Worm (Caenorhabditis elegans): ENCODE data around the gene pph-4.2.

Gene pph-4.2

DNA sequence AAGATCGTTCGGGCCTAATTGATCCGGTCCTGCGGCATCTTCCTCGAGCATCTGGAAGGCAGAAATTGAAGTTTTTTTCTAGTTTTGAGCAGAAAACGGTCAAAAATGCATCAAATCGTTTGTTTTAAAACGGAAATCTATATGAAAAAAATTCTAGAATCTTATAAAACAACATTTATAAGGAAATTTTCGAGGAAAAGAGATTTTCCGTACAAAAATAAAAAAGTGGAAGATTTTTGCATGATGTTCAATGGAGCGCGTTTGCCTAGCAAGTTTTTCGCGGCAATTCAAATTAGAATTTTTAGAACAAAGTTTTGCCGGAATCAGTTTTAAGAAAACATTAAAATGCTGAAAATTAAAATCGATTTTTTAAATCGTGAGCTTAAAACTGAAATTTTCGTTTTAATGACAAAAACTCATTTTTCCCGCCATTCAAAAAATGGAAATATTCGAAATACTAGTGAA is at the start of gene pph-4.2:
Gene pph-4.2, minus strand, starts transcription at position 51 of the 465 bp plus-strand sequence.
- peak; percentile 53 for TF ChIP-seq pha-4 (tag; optimal IDR thresholded peaks at IDR 0.05)
- peak; percentile 59 for TF ChIP-seq lin-15B (tag; optimal IDR thresholded peaks at IDR 0.05)
- TF ChIP-seq snpc-4 (tag; optimal IDR thresholded peaks at IDR 0.05): no peak
- TF ChIP-seq ama-1 (optimal IDR thresholded peaks at IDR 0.05): no peak
- TF ChIP-seq nfya-1 (tag; optimal IDR thresholded peaks at IDR 0.05; ENCODE audit: insufficient read depth): peak; percentile 65
- peak; percentile 7 for TF ChIP-seq nhr-23 (tag; optimal IDR thresholded peaks at IDR 0.05)
- no peak for TF ChIP-seq daf-12 (tag; optimal IDR thresholded peaks at IDR 0.05)
- no peak for TF ChIP-seq zag-1 (tag; optimal IDR thresholded peaks at IDR 0.05)
- no peak for TF ChIP-seq elt-3 (tag; optimal IDR thresholded peaks at IDR 0.05)
- no peak for TF ChIP-seq elt-1 (tag; optimal IDR thresholded peaks at IDR 0.05)
- TF ChIP-seq aly-2 (tag; optimal IDR thresholded peaks at IDR 0.05): no peak

DNA sequence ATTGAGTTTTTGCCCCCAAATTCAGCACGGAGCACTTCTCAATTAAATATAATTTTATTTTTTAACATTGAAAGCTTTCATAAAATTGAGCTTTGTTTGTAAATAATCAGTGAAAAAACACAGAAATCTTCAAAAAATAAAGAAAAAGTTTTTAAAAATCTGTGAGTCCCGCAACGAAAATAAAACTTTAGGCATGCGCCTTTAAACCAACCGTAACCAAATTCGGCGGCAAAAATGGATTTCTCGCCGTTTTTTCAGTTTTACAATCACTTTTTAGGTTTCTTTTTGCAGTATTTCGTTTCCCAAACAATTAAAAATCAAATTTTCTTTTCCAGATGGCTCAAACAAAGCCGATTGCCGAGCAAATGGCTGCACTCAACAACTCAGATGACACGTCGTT is 49.5 kb upstream of the pph-4.2 start, which contains the start of gene pie-1:
Gene pie-1, plus strand, starts transcription at position 336 of the 400 bp plus-strand sequence.
- TF ChIP-seq nhr-23 (tag; optimal IDR thresholded peaks at IDR 0.05): no peak
- TF ChIP-seq jun-1 (tag; optimal IDR thresholded peaks at IDR 0.05): no peak
- no peak for TF ChIP-seq nfya-1 (tag; optimal IDR thresholded peaks at IDR 0.05; ENCODE audit: insufficient read depth)
- TF ChIP-seq snpc-4 (tag; optimal IDR thresholded peaks at IDR 0.05): no peak
- no peak for TF ChIP-seq fkh-10 (GFP tag; optimal IDR thresholded peaks at IDR 0.05)
- TF ChIP-seq unc-62 (GFP tag; optimal IDR thresholded peaks at IDR 0.05): no peak
- no peak for TF ChIP-seq ceh-28 (tag; optimal IDR thresholded peaks at IDR 0.05)
- no peak for TF ChIP-seq lin-39 (tag; optimal IDR thresholded peaks at IDR 0.05)
- no peak for TF ChIP-seq elt-2 (tag; optimal IDR thresholded peaks at IDR 0.05)
- TF ChIP-seq fkh-2 (tag; optimal IDR thresholded peaks at IDR 0.05): no peak
- TF ChIP-seq nhr-25 (tag; optimal IDR thresholded peaks at IDR 0.05): no peak
- no peak for TF ChIP-seq nhr-237 (tag; optimal IDR thresholded peaks at IDR 0.05)
- no peak for TF ChIP-seq daf-12 (tag; optimal IDR thresholded peaks at IDR 0.05)
- TF ChIP-seq ceh-16 (tag; optimal IDR thresholded peaks at IDR 0.05): no peak
- TF ChIP-seq fos-1 (tag; optimal IDR thresholded peaks at IDR 0.05): no peak
- TF ChIP-seq pha-4 (tag; optimal IDR thresholded peaks at IDR 0.05): no peak
- TF ChIP-seq hmg-11 (tag; optimal IDR thresholded peaks at IDR 0.05): no peak
- no peak for TF ChIP-seq nhr-12 (tag; optimal IDR thresholded peaks at IDR 0.05)

DNA sequence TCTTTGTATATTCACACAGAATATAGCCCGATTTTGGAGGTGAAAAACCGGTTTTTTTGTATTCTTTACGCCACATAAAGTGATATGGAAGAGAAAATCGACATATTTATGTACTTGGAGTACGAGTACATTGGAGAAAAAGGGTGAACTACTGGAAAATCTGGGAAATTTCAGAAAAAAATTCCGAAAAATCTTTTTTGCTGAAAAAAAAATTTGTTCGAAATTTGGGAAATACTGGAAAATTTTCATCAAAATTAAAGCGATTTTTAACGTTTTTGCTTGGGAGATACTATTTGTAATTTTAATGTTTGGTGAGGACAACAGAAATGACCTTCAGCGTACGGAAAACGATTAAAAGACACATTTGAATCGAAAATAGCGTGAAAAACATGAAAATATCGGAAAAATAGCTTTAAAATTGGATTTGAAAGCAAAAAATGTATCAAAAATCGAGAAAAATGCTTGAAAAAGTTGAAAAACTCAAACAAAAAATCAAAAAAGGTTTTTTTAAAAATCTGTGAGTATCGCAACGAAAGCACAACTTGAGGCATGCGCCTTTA is 48.9 kb upstream of the pph-4.2 start:
- TF ChIP-seq hmg-11 (tag; optimal IDR thresholded peaks at IDR 0.05) (no peak), lin-39 (tag; optimal IDR thresholded peaks at IDR 0.05) (no peak), aly-2 (tag; optimal IDR thresholded peaks at IDR 0.05) (no peak), fkh-10 (GFP tag; optimal IDR thresholded peaks at IDR 0.05) (no peak), elt-2 (tag; optimal IDR thresholded peaks at IDR 0.05) (no peak), tbx-2 (tag; optimal IDR thresholded peaks at IDR 0.05) (no peak), ama-1 (optimal IDR thresholded peaks at IDR 0.05) (no peak)

DNA sequence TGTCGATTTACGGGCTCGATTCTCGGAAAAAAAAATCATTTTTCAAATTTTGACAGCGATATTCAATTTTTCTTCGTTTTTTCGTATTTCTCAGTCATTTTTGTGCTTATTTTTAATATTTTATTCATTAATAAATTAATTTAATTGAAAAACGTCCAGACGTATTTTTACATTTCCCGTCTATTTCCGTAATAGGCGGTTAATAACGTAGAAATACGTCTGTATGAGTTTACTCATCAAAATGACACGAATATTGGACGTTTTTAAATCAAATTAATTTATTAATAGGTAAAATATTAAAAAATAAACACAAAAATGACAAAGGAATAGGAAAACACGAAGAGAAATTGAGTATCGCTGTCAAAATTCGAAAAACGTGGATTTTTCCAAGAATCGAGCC is 47.6 kb upstream of the pph-4.2 start:
- TF ChIP-seq unc-62 (GFP tag; optimal IDR thresholded peaks at IDR 0.05) (no peak), nhr-77 (tag; optimal IDR thresholded peaks at IDR 0.05) (no peak), R02D3.7 (tag; optimal IDR thresholded peaks at IDR 0.05) (no peak), lin-39 (tag; optimal IDR thresholded peaks at IDR 0.05) (no peak), unc-39 (tag; optimal IDR thresholded peaks at IDR 0.05) (no peak), tbx-2 (tag; optimal IDR thresholded peaks at IDR 0.05) (no peak), elt-1 (tag; optimal IDR thresholded peaks at IDR 0.05) (no peak), ama-1 (optimal IDR thresholded peaks at IDR 0.05) (no peak), nhr-28 (tag; optimal IDR thresholded peaks at IDR 0.05) (no peak), eor-1 (tag; optimal IDR thresholded peaks at IDR 0.05) (no peak), ceh-9 (tag; optimal IDR thresholded peaks at IDR 0.05) (no peak), ztf-4 (tag; optimal IDR thresholded peaks at IDR 0.05) (no peak), hmg-11 (tag; optimal IDR thresholded peaks at IDR 0.05) (no peak), fkh-10 (GFP tag; optimal IDR thresholded peaks at IDR 0.05) (no peak), elt-3 (tag; optimal IDR thresholded peaks at IDR 0.05) (no peak)

DNA sequence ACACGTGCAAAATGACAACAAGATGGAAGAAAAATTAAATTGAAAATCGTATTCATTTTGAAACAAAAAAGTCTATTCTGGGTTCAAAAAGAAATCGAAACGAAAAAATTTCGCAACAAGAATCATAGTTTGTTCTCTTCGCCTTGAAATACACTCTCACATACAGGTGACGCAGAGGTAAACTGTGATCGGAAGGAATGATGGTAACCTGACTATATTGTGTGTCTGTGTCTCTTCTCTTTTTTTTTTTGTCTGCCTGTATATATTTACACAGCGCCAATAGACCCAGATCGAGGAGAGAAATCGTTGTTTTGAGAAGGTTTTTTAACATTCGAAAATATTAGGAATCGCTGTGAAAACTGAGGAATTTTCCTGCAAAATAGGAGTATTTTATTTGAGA is 47.0 kb upstream of the pph-4.2 start:
- TF ChIP-seq lin-39 (tag; optimal IDR thresholded peaks at IDR 0.05) (no peak), ceh-16 (tag; optimal IDR thresholded peaks at IDR 0.05) (no peak), mml-1 (tag; optimal IDR thresholded peaks at IDR 0.05) (no peak), snpc-4 (tag; optimal IDR thresholded peaks at IDR 0.05) (peak; percentile 42), ztf-11 (tag; optimal IDR thresholded peaks at IDR 0.05) (no peak), hmg-11 (tag; optimal IDR thresholded peaks at IDR 0.05) (peak; percentile 39), egl-27 (tag; optimal IDR thresholded peaks at IDR 0.05) (no peak), nhr-28 (tag; optimal IDR thresholded peaks at IDR 0.05) (no peak), nhr-11 (tag; optimal IDR thresholded peaks at IDR 0.05) (no peak), nhr-25 (tag; optimal IDR thresholded peaks at IDR 0.05) (peak; percentile 52), aly-2 (tag; optimal IDR thresholded peaks at IDR 0.05) (no peak), pqm-1 (tag; optimal IDR thresholded peaks at IDR 0.05) (no peak), jun-1 (tag; optimal IDR thresholded peaks at IDR 0.05) (peak; percentile 67), fkh-10 (GFP tag; optimal IDR thresholded peaks at IDR 0.05) (no peak), mdl-1 (tag; optimal IDR thresholded peaks at IDR 0.05) (no peak), lin-15B (tag; optimal IDR thresholded peaks at IDR 0.05) (no peak), pha-4 (tag; optimal IDR thresholded peaks at IDR 0.05) (peak; percentile 97), unc-62 (GFP tag; optimal IDR thresholded peaks at IDR 0.05) (no peak), nfya-1 (tag; optimal IDR thresholded peaks at IDR 0.05; ENCODE audit: insufficient read depth) (peak; percentile 15), elt-2 (tag; optimal IDR thresholded peaks at IDR 0.05) (peak; percentile 30), elt-1 (tag; optimal IDR thresholded peaks at IDR 0.05) (no peak), lsy-12 (tag; optimal IDR thresholded peaks at IDR 0.05) (no peak), nhr-237 (tag; optimal IDR thresholded peaks at IDR 0.05) (no peak)

Measured in whole organism, L3 larva.